Fruit fly (Drosophila melanogaster) whole organism, embryonic: ENCODE results near the gene BthD.

ENCODE experiments used
- Ada2b ChIP-seq: fragments of 200-800 bp; sonication (Bioruptor generic); IDR thresholded peaks from 2 replicates; pipeline ENCODE4 v1.3.6; 2022; ENCODE audit warnings: missing biosample characterization, missing genetic modification characterization
- Atf3 ChIP-seq: fragments of 200-800 bp; sonication (Bioruptor generic); optimal IDR thresholded peaks from 3 replicates; lab custom pipeline; 2016; ENCODE audit warnings: missing biosample characterization, missing genetic modification characterization
- B-H1 ChIP-seq: fragments of 200-800 bp; sonication (Bioruptor generic); IDR thresholded peaks from 3 replicates; pipeline ENCODE4 v1.3.6; 2022; ENCODE audit warnings: missing biosample characterization, missing genetic modification characterization
- CG10147 ChIP-seq: fragments of 200-800 bp; sonication (Bioruptor generic); optimal IDR thresholded peaks from 2 replicates; lab custom pipeline; 2019; ENCODE audit warnings: missing biosample characterization, mild to moderate bottlenecking, missing genetic modification characterization, moderate library complexity
- CG10431 ChIP-seq: fragments of 200-800 bp; sonication (Bioruptor generic); optimal IDR thresholded peaks from 3 replicates; lab custom pipeline; 2018; ENCODE audit warnings: missing biosample characterization, mild to moderate bottlenecking, missing genetic modification characterization
- CG12104 ChIP-seq: fragments of 200-800 bp; sonication (Bioruptor generic); optimal IDR thresholded peaks from 3 replicates; lab custom pipeline; 2016; ENCODE audit warnings: missing biosample characterization, missing genetic modification characterization
- CG1233 ChIP-seq: fragments of 200-800 bp; sonication (Bioruptor generic); optimal IDR thresholded peaks from 4 replicates; lab custom pipeline; 2018; ENCODE audit warnings: missing biosample characterization, mild to moderate bottlenecking, missing genetic modification characterization
- CG13296 ChIP-seq: fragments of 200-800 bp; sonication (Bioruptor generic); optimal IDR thresholded peaks from 3 replicates; lab custom pipeline; 2018; ENCODE audit warnings: missing biosample characterization, mild to moderate bottlenecking, missing genetic modification characterization
- CG17385 ChIP-seq: fragments of 200-800 bp; sonication (Bioruptor generic); optimal IDR thresholded peaks from 3 replicates; lab custom pipeline; 2018; ENCODE audit warnings: missing biosample characterization, mild to moderate bottlenecking, missing genetic modification characterization
- CG18764 ChIP-seq: fragments of 200-800 bp; sonication (Bioruptor generic); optimal IDR thresholded peaks from 3 replicates; lab custom pipeline; 2016; ENCODE audit warnings: missing biosample characterization, missing genetic modification characterization
- CG31388 ChIP-seq: fragments of 200-800 bp; sonication (Bioruptor generic); optimal IDR thresholded peaks from 2 replicates; lab custom pipeline; 2016; ENCODE audit warnings: missing biosample characterization, missing genetic modification characterization
- CG33213 ChIP-seq: fragments of 200-800 bp; sonication (Bioruptor generic); optimal IDR thresholded peaks from 3 replicates; lab custom pipeline; 2016; ENCODE audit warnings: missing biosample characterization, missing genetic modification characterization
- CG4360 ChIP-seq: fragments of 200-800 bp; sonication (Bioruptor generic); IDR thresholded peaks from 2 replicates; pipeline ENCODE4 v1.3.6; 2022; ENCODE audit warnings: missing biosample characterization, missing genetic modification characterization
- CG4820 ChIP-seq: fragments of 200-800 bp; sonication (Bioruptor generic); optimal IDR thresholded peaks from 3 replicates; lab custom pipeline; 2016; ENCODE audit warnings: missing biosample characterization, missing genetic modification characterization
- CG5953 ChIP-seq: fragments of 200-800 bp; sonication (Bioruptor generic); IDR thresholded peaks from 2 replicates; pipeline ENCODE4 v1.3.6; 2022; ENCODE audit warnings: missing biosample characterization, missing genetic modification characterization
- CG6272 ChIP-seq: fragments of 200-800 bp; sonication (Bioruptor generic); IDR thresholded peaks from 2 replicates; pipeline ENCODE4 v1.3.6; 2022; ENCODE audit warnings: missing biosample characterization, missing genetic modification characterization
- CG6854 ChIP-seq: fragments of 200-800 bp; sonication (Bioruptor generic); optimal IDR thresholded peaks from 3 replicates; lab custom pipeline; 2017; ENCODE audit warnings: missing biosample characterization, mild to moderate bottlenecking, missing genetic modification characterization
- CG8388 ChIP-seq: fragments of 200-800 bp; sonication (Bioruptor generic); optimal IDR thresholded peaks from 2 replicates; lab custom pipeline; 2019; ENCODE audit warnings: missing biosample characterization, mild to moderate bottlenecking, missing genetic modification characterization, moderate library complexity
- CG9727 ChIP-seq: fragments of 200-800 bp; sonication (Bioruptor generic); optimal IDR thresholded peaks from 3 replicates; lab custom pipeline; 2017; ENCODE audit warnings: missing biosample characterization, mild to moderate bottlenecking, missing genetic modification characterization
- CG9797 ChIP-seq: fragments of 200-800 bp; sonication (Bioruptor generic); optimal IDR thresholded peaks from 3 replicates; lab custom pipeline; 2018; ENCODE audit warnings: missing biosample characterization, mild to moderate bottlenecking, missing genetic modification characterization
- CoRest ChIP-seq: fragments of 200-800 bp; sonication (Bioruptor generic); optimal IDR thresholded peaks from 3 replicates; lab custom pipeline; 2018; ENCODE audit warnings: missing biosample characterization, mild to moderate bottlenecking, missing genetic modification characterization, moderate library complexity
- D ChIP-seq, 2 experiments: fragments of 200-800 bp in 1 of 2; fragments of >200 bp in 1 of 2; sonication (Bioruptor generic) in 1 of 2; optimal IDR thresholded peaks; 2 replicates in 1 of 2; 3 replicates in 1 of 2; lab custom pipeline; 2017; ENCODE audit warnings: mild to moderate bottlenecking in 1 of 2, missing biosample characterization in 1 of 2, missing genetic modification characterization in 1 of 2, missing genetic modification reagents in 1 of 2
- ERR ChIP-seq: fragments of 200-800 bp; sonication (Bioruptor generic); optimal IDR thresholded peaks from 2 replicates; lab custom pipeline; 2016; ENCODE audit warnings: missing biosample characterization, missing genetic modification characterization
- GATAe ChIP-seq: fragments of 200-800 bp; sonication (Bioruptor generic); conservative IDR thresholded peaks from 2 replicates; pipeline ENCODE4 v1.3.6; 2022; ENCODE audit warnings: missing biosample characterization, missing genetic modification characterization
- H2.0 ChIP-seq: fragments of 200-800 bp; sonication (Bioruptor generic); IDR thresholded peaks from 2 replicates; pipeline ENCODE4 v1.3.6; 2022; ENCODE audit warnings: missing biosample characterization, missing genetic modification characterization
- HLH3B ChIP-seq: fragments of 200-800 bp; sonication (Bioruptor generic); IDR thresholded peaks from 2 replicates; pipeline ENCODE4 v1.3.6; 2022; ENCODE audit warnings: missing biosample characterization, missing genetic modification characterization
- HLH4C ChIP-seq: fragments of 200-800 bp; sonication (Bioruptor generic); IDR thresholded peaks from 3 replicates; pipeline ENCODE4 v1.3.6; 2022; ENCODE audit warnings: missing biosample characterization, missing genetic modification characterization; ENCODE audit not compliant: partially characterized antibody
- Myb ChIP-seq: fragments of 200-800 bp; sonication (Bioruptor generic); optimal IDR thresholded peaks from 2 replicates; lab custom pipeline; 2016; ENCODE audit warnings: missing biosample characterization, missing genetic modification characterization
- Neu2 ChIP-seq: fragments of 200-800 bp; sonication (Bioruptor generic); optimal IDR thresholded peaks from 3 replicates; lab custom pipeline; 2016; ENCODE audit warnings: missing biosample characterization, missing genetic modification characterization, borderline replicate concordance
- Opbp ChIP-seq: fragments of 200-800 bp; sonication (Bioruptor generic); IDR thresholded peaks from 3 replicates; pipeline ENCODE4 v1.3.6; 2022; ENCODE audit warnings: missing biosample characterization, missing genetic modification characterization; ENCODE audit not compliant: partially characterized antibody
- YL-1 ChIP-seq: fragments of 200-800 bp; sonication (Bioruptor generic); optimal IDR thresholded peaks from 3 replicates; lab custom pipeline; 2017; ENCODE audit warnings: missing biosample characterization, mild to moderate bottlenecking, missing genetic modification characterization
- chinmo ChIP-seq: fragments of 200-800 bp; sonication (Bioruptor generic); IDR thresholded peaks from 4 replicates; pipeline ENCODE4 v1.3.6; 2022; ENCODE audit warnings: missing biosample characterization, missing genetic modification characterization; ENCODE audit not compliant: partially characterized antibody
- crc ChIP-seq: fragments of 200-800 bp; sonication (Bioruptor generic); optimal IDR thresholded peaks from 2 replicates; lab custom pipeline; 2016; ENCODE audit warnings: missing biosample characterization, missing genetic modification characterization
- da ChIP-seq: fragments of 200-800 bp; sonication (Bioruptor generic); optimal IDR thresholded peaks from 2 replicates; lab custom pipeline; 2016; ENCODE audit warnings: missing biosample characterization, missing genetic modification characterization
- dm ChIP-seq: fragments of 200-800 bp; sonication (Bioruptor generic); optimal IDR thresholded peaks from 3 replicates; lab custom pipeline; 2016; ENCODE audit warnings: missing biosample characterization, missing genetic modification characterization
- inv ChIP-seq: fragments of 200-800 bp; sonication (Bioruptor generic); IDR thresholded peaks from 2 replicates; pipeline ENCODE4 v1.3.6; 2022; ENCODE audit warnings: missing biosample characterization, missing genetic modification characterization; ENCODE audit not compliant: partially characterized antibody
- jumu ChIP-seq: fragments of 200-800 bp; sonication (Bioruptor generic); optimal IDR thresholded peaks from 3 replicates; lab custom pipeline; 2016; ENCODE audit warnings: missing biosample characterization, missing genetic modification characterization
- nau ChIP-seq: fragments of 200-800 bp; sonication (Bioruptor generic); optimal IDR thresholded peaks from 3 replicates; lab custom pipeline; 2017; ENCODE audit warnings: missing biosample characterization, mild to moderate bottlenecking, missing genetic modification characterization, missing genetic modification reagents
- phol ChIP-seq: fragments of 200-800 bp; sonication (Bioruptor generic); optimal IDR thresholded peaks from 3 replicates; lab custom pipeline; 2018; ENCODE audit warnings: missing biosample characterization, mild to moderate bottlenecking, missing genetic modification characterization, moderate library complexity
- pnt ChIP-seq: fragments of 200-800 bp; sonication (Bioruptor generic); optimal IDR thresholded peaks from 3 replicates; lab custom pipeline; 2016; ENCODE audit warnings: missing biosample characterization, missing genetic modification characterization
- prd ChIP-seq, 3 experiments: fragments of >200 bp in 2 of 3; fragments of 200-800 bp in 1 of 3; sonication (Bioruptor generic) in 1 of 3; optimal IDR thresholded peaks in 2 of 3; IDR thresholded peaks in 1 of 3; 2 replicates in 2 of 3; 3 replicates in 1 of 3; pipeline versions ENCODE4 v1.3.6 to Lab custom; 2017 to 2022; ENCODE audit warnings: missing biosample characterization in 1 of 3, missing genetic modification characterization in 1 of 3
- ranshi ChIP-seq: fragments of 200-800 bp; sonication (Bioruptor generic); IDR thresholded peaks from 2 replicates; pipeline ENCODE4 v1.3.6; 2022; ENCODE audit warnings: missing biosample characterization, missing genetic modification characterization
- row ChIP-seq: fragments of 200-800 bp; sonication (Bioruptor generic); IDR thresholded peaks from 3 replicates; pipeline ENCODE4 v1.3.6; 2022; ENCODE audit warnings: missing biosample characterization, missing genetic modification characterization
- sens ChIP-seq: fragments of 200-800 bp; sonication (Bioruptor generic); peaks from one replicate; lab custom pipeline; 2016; ENCODE audit warnings: missing biosample characterization, missing genetic modification characterization
- sr ChIP-seq: fragments of 200-800 bp; sonication (Bioruptor generic); IDR thresholded peaks from 3 replicates; pipeline ENCODE4 v1.3.6; 2022; ENCODE audit warnings: missing biosample characterization, missing genetic modification characterization
- tin ChIP-seq: fragments of 200-800 bp; sonication (Bioruptor generic); optimal IDR thresholded peaks from 3 replicates; lab custom pipeline; 2016; ENCODE audit warnings: missing biosample characterization, missing genetic modification characterization
- unc-4 ChIP-seq: fragments of 200-800 bp; sonication (Bioruptor generic); IDR thresholded peaks from 2 replicates; pipeline ENCODE4 v1.3.6; 2022; ENCODE audit warnings: missing biosample characterization, missing genetic modification characterization; ENCODE audit not compliant: partially characterized antibody
- wdn ChIP-seq: fragments of 200-800 bp; sonication (Bioruptor generic); IDR thresholded peaks from 2 replicates; pipeline ENCODE4 v1.3.6; 2022; ENCODE audit warnings: missing biosample characterization, missing genetic modification characterization
- wor ChIP-seq: fragments of 200-800 bp; sonication (Bioruptor generic); IDR thresholded peaks from 2 replicates; pipeline ENCODE4 v1.3.6; 2022; ENCODE audit warnings: missing biosample characterization, missing genetic modification characterization
- z ChIP-seq: fragments of 200-800 bp; sonication (Bioruptor generic); IDR thresholded peaks from 3 replicates; pipeline ENCODE4 v1.3.6; 2022; ENCODE audit warnings: missing biosample characterization, missing genetic modification characterization

BthD gene

dm6 chrX:13630290-13630900 is 18.5 kb downstream of the BthD start (continued):
- no peak for TF ChIP-seq inv (GFP tag; lab: Robert Waterston, UW)
- TF ChIP-seq CG4820 (GFP tag; lab: Kevin White, UChicago): peak; percentile 33
- TF ChIP-seq HLH4C (GFP tag; lab: Robert Waterston, UW): no peak
- TF ChIP-seq CG6272 (GFP tag; lab: Robert Waterston, UW): no peak
- no peak for TF ChIP-seq CG13296
- TF ChIP-seq tin (GFP tag; lab: Kevin White, UChicago): peak; percentile 47
- no peak for TF ChIP-seq Opbp (GFP tag; lab: Robert Waterston, UW)
- peak; percentile 71 for TF ChIP-seq sens (GFP tag; lab: Kevin White, UChicago)
- no peak for TF ChIP-seq CG9797 (GFP tag; lab: Kevin White, UChicago)
- no peak for TF ChIP-seq prd (optimal IDR thresholded peaks at IDR 0.05; lab: Kevin White, UChicago)
- TF ChIP-seq prd (GFP tag; IDR thresholded peaks at IDR 0.05; lab: Robert Waterston, UW): peak; percentile 46; the same call in 1 of the 3 replicates
- no peak for TF ChIP-seq B-H1 (GFP tag; lab: Robert Waterston, UW)
- peak; percentile 41 for TF ChIP-seq pnt (GFP tag; lab: Kevin White, UChicago)
- no peak for TF ChIP-seq CG12104
- TF ChIP-seq HLH3B (GFP tag; lab: Robert Waterston, UW): 0 out of 2 replicates have a peak, but pooled peaks have one; percentile 24
- TF ChIP-seq CG10431: no peak
- TF ChIP-seq z (GFP tag; lab: Robert Waterston, UW): no peak
- peak; percentile 11 for TF ChIP-seq CG8388 (GFP tag; lab: Kevin White, UChicago)
- TF ChIP-seq phol (tag; lab: Kevin White, UChicago): peak; percentile 46
- TF ChIP-seq crc (GFP tag; lab: Kevin White, UChicago): peak; percentile 24
- TF ChIP-seq CG5953 (GFP tag; lab: Robert Waterston, UW): no peak
- no peak for TF ChIP-seq CG4360
- no peak for TF ChIP-seq sr (GFP tag; lab: Robert Waterston, UW)
- no peak for TF ChIP-seq CG31388 (GFP tag; lab: Kevin White, UChicago)
- TF ChIP-seq da (GFP tag; lab: Kevin White, UChicago): no peak
- peak; percentile 22; the same call in 1 of the 2 replicates for TF ChIP-seq Ada2b (GFP tag; lab: Robert Waterston, UW)
- no peak for TF ChIP-seq D (optimal IDR thresholded peaks at IDR 0.05; lab: Kevin White, UChicago)
- no peak for TF ChIP-seq D (GFP tag; optimal IDR thresholded peaks at IDR 0.05; lab: Kevin White, UChicago)
- no peak for TF ChIP-seq wor (GFP tag; lab: Robert Waterston, UW)
- TF ChIP-seq YL-1 (GFP tag; lab: Kevin White, UChicago): no peak
- TF ChIP-seq nau (GFP tag; lab: Kevin White, UChicago): no peak
- no peak for TF ChIP-seq CG1233 (GFP tag; lab: Kevin White, UChicago)
- peak; percentile 14 for TF ChIP-seq CG9727 (GFP tag; lab: Kevin White, UChicago)
- no peak for TF ChIP-seq CG10147 (GFP tag; lab: Kevin White, UChicago)
- TF ChIP-seq chinmo (GFP tag; lab: Robert Waterston, UW): no peak
- TF ChIP-seq wdn (GFP tag; lab: Robert Waterston, UW): no peak
- no peak for TF ChIP-seq CG33213 (GFP tag; lab: Kevin White, UChicago)
- no peak for TF ChIP-seq jumu (GFP tag; lab: Kevin White, UChicago)
- TF ChIP-seq H2.0 (GFP tag; lab: Robert Waterston, UW): 0 out of 2 replicates have a peak, but pooled peaks have one; percentile 6
- TF ChIP-seq unc-4 (GFP tag; lab: Robert Waterston, UW): no peak
- TF ChIP-seq GATAe (GFP tag; lab: Robert Waterston, UW): no peak
- TF ChIP-seq dm (GFP tag; lab: Kevin White, UChicago): no peak
- TF ChIP-seq CG18764 (GFP tag; lab: Kevin White, UChicago): no peak
- no peak for TF ChIP-seq ERR (GFP tag; lab: Kevin White, UChicago)
- no peak for TF ChIP-seq ranshi
- peak; percentile 10 for TF ChIP-seq CoRest (tag; lab: Kevin White, UChicago)
- no peak for TF ChIP-seq Atf3 (GFP tag; lab: Kevin White, UChicago)
- TF ChIP-seq Neu2 (GFP tag; lab: Kevin White, UChicago): no peak
- peak; percentile 9 for TF ChIP-seq CG17385 (GFP tag; lab: Kevin White, UChicago)
- TF ChIP-seq row: peak; percentile 41; the same call in 1 of the 3 replicates
- TF ChIP-seq CG6854 (GFP tag; lab: Kevin White, UChicago): no peak
- TF ChIP-seq Myb (GFP tag; lab: Kevin White, UChicago): peak; percentile 12
